Fruit fly (Drosophila melanogaster) whole organism, wandering third instar larva: Measurements from ENCODE around the gene CG34283.

Experiments
- Abd-B ChIP-seq: fragments of >200 bp; optimal IDR thresholded peaks from 2 replicates; lab custom pipeline; 2017; ENCODE audit warnings: missing biosample characterization, missing genetic modification characterization
- CG32264 ChIP-seq: fragments of 200-800 bp; sonication (Bioruptor generic); optimal IDR thresholded peaks from 2 replicates; lab custom pipeline; 2016; ENCODE audit warnings: missing biosample characterization, missing genetic modification characterization
- Dfd ChIP-seq: fragments of >200 bp; optimal IDR thresholded peaks from 2 replicates; lab custom pipeline; 2017; ENCODE audit warnings: missing biosample characterization, missing genetic modification characterization
- OdsH ChIP-seq: fragments of 200-800 bp; sonication (Bioruptor generic); optimal IDR thresholded peaks from 2 replicates; lab custom pipeline; 2016; ENCODE audit warnings: missing biosample characterization, mild to moderate bottlenecking, missing genetic modification characterization
- br ChIP-seq: fragments of 200-800 bp; sonication (Bioruptor generic); optimal IDR thresholded peaks from 2 replicates; lab custom pipeline; 2016; ENCODE audit warnings: missing biosample characterization, missing genetic modification characterization
- dmrt93B ChIP-seq: fragments of 200-800 bp; sonication (Bioruptor generic); optimal IDR thresholded peaks from 2 replicates; lab custom pipeline; 2018; ENCODE audit warnings: missing biosample characterization, mild to moderate bottlenecking, missing genetic modification characterization
- h ChIP-seq: fragments of 200-800 bp; sonication (Bioruptor generic); optimal IDR thresholded peaks from 3 replicates; lab custom pipeline; 2016; ENCODE audit warnings: missing biosample characterization, mild to moderate bottlenecking, missing genetic modification characterization
- lola ChIP-seq: fragments of >200 bp; optimal IDR thresholded peaks from 2 replicates; lab custom pipeline; 2017; ENCODE audit warnings: missing biosample characterization, missing genetic modification characterization
- rgr ChIP-seq: fragments of 200-800 bp; sonication (Bioruptor generic); optimal IDR thresholded peaks from 3 replicates; lab custom pipeline; 2016; ENCODE audit warnings: missing biosample characterization, mild to moderate bottlenecking, missing genetic modification characterization

DNA sequence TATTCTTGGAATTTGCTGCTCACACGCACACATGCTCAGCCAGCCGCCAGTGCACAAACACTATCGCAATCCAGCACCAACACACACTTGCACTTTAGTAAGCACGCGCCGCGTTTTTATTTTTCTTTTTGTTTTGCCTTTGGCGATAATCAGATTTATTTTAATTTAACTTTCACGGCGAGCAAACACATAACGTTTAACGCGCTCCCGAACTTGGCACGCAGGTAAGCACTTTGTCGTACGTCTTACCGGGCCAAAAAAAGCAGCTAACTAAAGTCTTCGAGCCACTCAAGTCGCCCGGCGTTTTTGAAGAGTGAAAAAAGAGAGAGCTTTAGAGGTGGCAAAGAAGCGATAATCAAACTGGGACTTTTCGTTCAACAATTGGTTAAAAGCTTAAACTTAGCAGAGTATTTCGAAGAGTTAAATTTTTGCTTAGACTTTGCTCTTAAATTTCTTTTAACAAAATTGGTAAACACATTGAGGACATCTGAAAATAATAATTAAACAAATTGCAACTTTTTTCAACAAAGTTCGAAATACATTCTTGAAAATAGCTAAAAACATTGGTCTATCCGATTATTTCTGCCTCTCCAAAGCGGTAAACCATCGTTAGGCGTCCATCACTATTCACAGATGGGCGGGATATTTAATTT, 21.0 kb upstream of the CG34283 start, which contains the start of gene Mekk1:
- TF ChIP-seq h (GFP tag; lab: Kevin White, UChicago) (peak; percentile 73), br (peak; percentile 52), CG32264 (no peak), rgr (GFP tag; lab: Kevin White, UChicago) (peak; percentile 60), Dfd (no peak), dmrt93B (GFP tag; lab: Kevin White, UChicago) (peak; percentile 14), Abd-B (GFP tag; lab: Kevin White, UChicago) (no peak), OdsH (GFP tag; lab: Kevin White, UChicago) (peak; percentile 39), lola (GFP tag; lab: Kevin White, UChicago) (no peak)
